Fruit fly (Drosophila melanogaster) whole organism, wandering third instar larva: ENCODE results near the gene CG15386.

ENCODE experiments used
- Abd-B ChIP-seq: fragments of >200 bp; optimal IDR thresholded peaks from 2 replicates; lab custom pipeline; 2017; ENCODE audit warnings: missing biosample characterization, missing genetic modification characterization
- CG32264 ChIP-seq: fragments of 200-800 bp; sonication (Bioruptor generic); optimal IDR thresholded peaks from 2 replicates; lab custom pipeline; 2016; ENCODE audit warnings: missing biosample characterization, missing genetic modification characterization
- CG9705 ChIP-seq: fragments of 200-800 bp; sonication (Bioruptor generic); optimal IDR thresholded peaks from 2 replicates; lab custom pipeline; 2018; ENCODE audit warnings: missing biosample characterization, mild to moderate bottlenecking, missing genetic modification characterization
- CrebA ChIP-seq: fragments of 200-800 bp; sonication (Bioruptor generic); optimal IDR thresholded peaks from 2 replicates; lab custom pipeline; 2016; ENCODE audit warnings: missing biosample characterization, mild to moderate bottlenecking, missing genetic modification characterization, borderline replicate concordance
- Dfd ChIP-seq: fragments of >200 bp; optimal IDR thresholded peaks from 2 replicates; lab custom pipeline; 2017; ENCODE audit warnings: missing biosample characterization, missing genetic modification characterization
- Dif ChIP-seq: fragments of 200-275, 200-300 bp; sonication (Bioruptor generic); optimal IDR thresholded peaks from 2 replicates; lab custom pipeline; 2018; ENCODE audit warnings: missing biosample characterization, missing genetic modification characterization; ENCODE audit not compliant: partially characterized antibody
- GATAd ChIP-seq: sonication (Bioruptor generic); optimal IDR thresholded peaks from 2 replicates; lab custom pipeline; 2016; ENCODE audit warnings: missing biosample characterization, missing genetic modification characterization
- HLH106 ChIP-seq: fragments of 200-800 bp; optimal IDR thresholded peaks from 3 replicates; lab custom pipeline; 2019; ENCODE audit warnings: missing biosample characterization, mild to moderate bottlenecking, missing genetic modification characterization, moderate library complexity
- Hnf4 ChIP-seq: fragments of 200-800 bp; sonication (Bioruptor generic); optimal IDR thresholded peaks from 2 replicates; lab custom pipeline; 2016; ENCODE audit warnings: missing biosample characterization, mild to moderate bottlenecking, missing genetic modification characterization
- Hr78 ChIP-seq: fragments of >200 bp; optimal IDR thresholded peaks from 2 replicates; lab custom pipeline; 2017; ENCODE audit warnings: missing biosample characterization, missing genetic modification characterization
- Hr83 ChIP-seq: fragments of 200-300 bp; sonication (Bioruptor generic); optimal IDR thresholded peaks from 2 replicates; lab custom pipeline; 2016; ENCODE audit warnings: missing biosample characterization, mild to moderate bottlenecking, missing genetic modification characterization, moderate library complexity; ENCODE audit not compliant: poor library complexity, severe bottlenecking
- Jra ChIP-seq: sonication (Bioruptor generic); optimal IDR thresholded peaks from 2 replicates; lab custom pipeline; 2016; ENCODE audit warnings: missing biosample characterization, missing genetic modification characterization
- Mio ChIP-seq: sonication (Bioruptor generic); optimal IDR thresholded peaks from 2 replicates; lab custom pipeline; 2016; ENCODE audit warnings: missing biosample characterization, missing genetic modification characterization
- Myc ChIP-seq: fragments of >200 bp; optimal IDR thresholded peaks from 2 replicates; lab custom pipeline; 2017
- N ChIP-seq: fragments of >200 bp; optimal IDR thresholded peaks from 2 replicates; lab custom pipeline; 2018; ENCODE audit warnings: missing biosample characterization, missing external identifiers, missing genetic modification characterization
- OdsH ChIP-seq: fragments of 200-800 bp; sonication (Bioruptor generic); optimal IDR thresholded peaks from 2 replicates; lab custom pipeline; 2016; ENCODE audit warnings: missing biosample characterization, mild to moderate bottlenecking, missing genetic modification characterization
- Rel ChIP-seq, 2 experiments: fragments of 200-800 bp; sonication (Bioruptor generic) in 1 of 2; optimal IDR thresholded peaks; 2 replicates in 1 of 2; 3 replicates in 1 of 2; lab custom pipeline; 2016 to 2019; ENCODE audit warnings: mild to moderate bottlenecking in 2 of 2, missing biosample characterization in 2 of 2, missing genetic modification characterization in 2 of 2, moderate library complexity in 1 of 2
- Sp1 ChIP-seq: fragments of 200-800 bp; sonication (Bioruptor generic); optimal IDR thresholded peaks from 3 replicates; lab custom pipeline; 2019; ENCODE audit warnings: missing biosample characterization, mild to moderate bottlenecking, missing genetic modification characterization, moderate library complexity
- Vsx2 ChIP-seq: fragments of 200-300, 225-300 bp; sonication (Bioruptor generic); optimal IDR thresholded peaks from 2 replicates; lab custom pipeline; 2018; ENCODE audit warnings: missing biosample characterization, missing genetic modification characterization; ENCODE audit not compliant: partially characterized antibody
- br ChIP-seq: fragments of 200-800 bp; sonication (Bioruptor generic); optimal IDR thresholded peaks from 2 replicates; lab custom pipeline; 2016; ENCODE audit warnings: missing biosample characterization, missing genetic modification characterization
- brk ChIP-seq: fragments of 200-800 bp; sonication (Bioruptor generic); optimal IDR thresholded peaks from 2 replicates; lab custom pipeline; 2016; ENCODE audit warnings: missing biosample characterization, mild to moderate bottlenecking, missing genetic modification characterization
- dl ChIP-seq, 2 experiments: fragments of 175-275, 200-275 bp in 1 of 2; fragments of 200-275 bp in 1 of 2; sonication (Bioruptor generic); optimal IDR thresholded peaks; lab custom pipeline; 2018; ENCODE audit warnings: mild to moderate bottlenecking in 2 of 2, missing biosample characterization in 2 of 2, missing genetic modification characterization in 2 of 2, moderate library complexity in 2 of 2; ENCODE audit not compliant: partially characterized antibody in 2 of 2, insufficient read depth in 1 of 2
- dmrt93B ChIP-seq: fragments of 200-800 bp; sonication (Bioruptor generic); optimal IDR thresholded peaks from 2 replicates; lab custom pipeline; 2018; ENCODE audit warnings: missing biosample characterization, mild to moderate bottlenecking, missing genetic modification characterization
- dsf ChIP-seq: sonication (Bioruptor generic); optimal IDR thresholded peaks from 2 replicates; lab custom pipeline; 2016; ENCODE audit warnings: missing biosample characterization, missing genetic modification characterization, borderline replicate concordance
- ey ChIP-seq: fragments of 200-800 bp; sonication (Bioruptor generic); optimal IDR thresholded peaks from 2 replicates; lab custom pipeline; 2016; ENCODE audit warnings: missing biosample characterization, missing genetic modification characterization
- foxo ChIP-seq, 2 experiments: fragments of 200-800 bp; sonication (Bioruptor generic); optimal IDR thresholded peaks; 2 replicates in 1 of 2; 3 replicates in 1 of 2; lab custom pipeline; 2016 to 2017; ENCODE audit warnings: missing biosample characterization in 2 of 2, missing genetic modification characterization in 2 of 2
- fru ChIP-seq: fragments of 200-800 bp; sonication (Bioruptor generic); optimal IDR thresholded peaks from 3 replicates; lab custom pipeline; 2016; ENCODE audit warnings: missing biosample characterization, mild to moderate bottlenecking, missing genetic modification characterization
- h ChIP-seq: fragments of 200-800 bp; sonication (Bioruptor generic); optimal IDR thresholded peaks from 3 replicates; lab custom pipeline; 2016; ENCODE audit warnings: missing biosample characterization, mild to moderate bottlenecking, missing genetic modification characterization
- jim ChIP-seq: fragments of 175-275, 200-325 bp; sonication (Bioruptor generic); optimal IDR thresholded peaks from 2 replicates; lab custom pipeline; 2016; ENCODE audit warnings: missing biosample characterization, mild to moderate bottlenecking, missing genetic modification characterization
- lola ChIP-seq: fragments of >200 bp; optimal IDR thresholded peaks from 2 replicates; lab custom pipeline; 2017; ENCODE audit warnings: missing biosample characterization, missing genetic modification characterization
- pan ChIP-seq: fragments of >200 bp; optimal IDR thresholded peaks from 2 replicates; lab custom pipeline; 2017
- psq ChIP-seq: fragments of 200-800 bp; sonication (Bioruptor generic); optimal IDR thresholded peaks from 3 replicates; lab custom pipeline; 2017; ENCODE audit warnings: missing biosample characterization, mild to moderate bottlenecking, missing genetic modification characterization, moderate library complexity
- rgr ChIP-seq: fragments of 200-800 bp; sonication (Bioruptor generic); optimal IDR thresholded peaks from 3 replicates; lab custom pipeline; 2016; ENCODE audit warnings: missing biosample characterization, mild to moderate bottlenecking, missing genetic modification characterization
- sage ChIP-seq: fragments of 200-800 bp; sonication (Bioruptor generic); optimal IDR thresholded peaks from 2 replicates; lab custom pipeline; 2016; ENCODE audit warnings: missing biosample characterization, mild to moderate bottlenecking, missing genetic modification characterization
- sv ChIP-seq: fragments of 200-800 bp; sonication (Bioruptor generic); optimal IDR thresholded peaks from 3 replicates; lab custom pipeline; 2016; ENCODE audit warnings: missing biosample characterization, missing genetic modification characterization
- tai ChIP-seq: sonication (Bioruptor generic); optimal IDR thresholded peaks from 2 replicates; lab custom pipeline; 2016; ENCODE audit warnings: missing biosample characterization, missing genetic modification characterization
- usp ChIP-seq: fragments of >200 bp; optimal IDR thresholded peaks from 2 replicates; lab custom pipeline; 2017; ENCODE audit warnings: missing biosample characterization, missing genetic modification characterization
- woc ChIP-seq: sonication (Bioruptor generic); optimal IDR thresholded peaks from 2 replicates; lab custom pipeline; 2016; ENCODE audit warnings: missing biosample characterization, mild to moderate bottlenecking, missing genetic modification characterization

The CG15386 gene

DNA sequence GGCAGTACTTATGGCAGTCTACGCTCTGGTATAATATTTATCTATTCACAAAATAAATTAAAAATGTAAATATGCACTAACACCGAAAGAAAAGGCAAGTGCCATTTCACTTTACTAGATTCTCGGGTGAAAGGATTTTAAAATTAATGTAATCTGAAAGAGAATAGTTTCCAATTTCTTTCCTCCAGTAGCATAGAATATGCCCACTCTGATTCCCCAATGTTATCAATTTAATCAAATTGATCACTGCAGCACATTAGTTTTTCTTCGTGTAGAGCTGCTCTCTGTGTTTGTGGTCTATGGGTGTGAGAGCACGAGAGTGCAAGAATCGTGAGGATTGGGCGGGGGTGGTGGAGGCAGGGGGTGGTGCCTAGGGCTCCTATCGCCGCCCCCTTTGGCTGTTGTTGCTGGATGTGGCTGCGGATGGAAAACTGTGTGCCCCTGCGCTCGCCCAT lies 15.9 kb downstream of the CG15386 start (continued):
- TF ChIP-seq Rel (GFP tag; optimal IDR thresholded peaks at IDR 0.05; lab: Kevin White, UChicago) (no peak), Rel (tag; optimal IDR thresholded peaks at IDR 0.05; lab: Kevin White, UChicago) (no peak)

DNA sequence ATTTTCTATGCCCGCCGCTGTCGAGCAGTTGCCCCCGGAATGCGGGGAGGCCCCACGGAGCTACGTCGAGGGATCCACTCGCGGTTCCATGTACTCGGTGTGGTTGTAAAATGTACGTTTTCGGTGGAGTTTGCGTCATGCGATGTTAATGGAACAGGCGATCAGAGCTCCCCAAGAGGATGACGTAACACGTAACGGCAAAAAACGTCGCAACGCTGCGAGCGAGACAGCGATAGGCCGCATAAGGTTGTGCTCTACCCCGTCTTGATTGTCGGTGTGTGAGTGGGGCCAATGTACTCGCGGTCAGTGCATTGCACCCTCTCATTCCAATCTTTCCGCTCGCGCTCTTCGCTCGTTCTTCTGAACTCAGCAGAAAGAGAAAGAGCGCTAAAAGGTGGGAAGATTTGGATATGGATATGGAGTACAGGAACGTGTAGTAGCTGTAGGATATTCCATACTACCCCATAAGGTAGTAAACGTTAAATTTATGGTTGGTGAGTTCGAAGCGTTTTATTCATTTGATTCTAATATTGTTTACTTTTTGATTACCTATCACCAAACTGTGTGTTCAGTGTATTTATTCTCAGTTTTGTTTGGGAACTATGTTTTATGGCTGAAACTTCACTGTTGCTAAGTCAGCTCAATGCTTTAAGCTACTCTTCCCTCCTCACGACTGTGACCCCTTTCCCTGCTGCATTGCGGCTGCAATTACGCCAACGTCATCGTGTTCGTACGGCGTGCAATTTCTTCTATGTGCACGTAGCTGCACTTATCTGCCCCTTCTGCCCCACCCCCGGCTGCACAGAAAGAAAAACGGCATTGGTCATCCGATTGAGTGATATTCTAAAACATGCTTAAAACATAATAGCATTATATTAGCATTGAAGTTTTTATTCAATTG lies 16.7 kb downstream of the CG15386 start:
- TF ChIP-seq jim (GFP tag; lab: Kevin White, UChicago), result no peak
- no peak for TF ChIP-seq Sp1 (GFP tag; lab: Kevin White, UChicago)
- no peak for TF ChIP-seq Abd-B (GFP tag; lab: Kevin White, UChicago)
- TF ChIP-seq Rel (GFP tag; optimal IDR thresholded peaks at IDR 0.05; lab: Kevin White, UChicago), result no peak
- peak; percentile 98 for TF ChIP-seq Rel (tag; optimal IDR thresholded peaks at IDR 0.05; lab: Kevin White, UChicago)
- no peak for TF ChIP-seq pan (lab: Kevin White, UChicago)
- peak; percentile 93 for TF ChIP-seq Hr83
- TF ChIP-seq Jra, result peak; percentile 63
- TF ChIP-seq dmrt93B (GFP tag; lab: Kevin White, UChicago), result no peak
- TF ChIP-seq Hr78, result no peak
- TF ChIP-seq foxo (GFP tag; optimal IDR thresholded peaks at IDR 0.05; lab: Kevin White, UChicago), result no peak
- TF ChIP-seq sage (GFP tag; lab: Kevin White, UChicago), result peak; percentile 63
- no peak for TF ChIP-seq lola (GFP tag; lab: Kevin White, UChicago)
- peak; percentile 59 for TF ChIP-seq fru (GFP tag; lab: Kevin White, UChicago)
- no peak for TF ChIP-seq sv (GFP tag; lab: Kevin White, UChicago)
- TF ChIP-seq tai (GFP tag; lab: Kevin White, UChicago), result peak; percentile 97
- peak; percentile 35 for TF ChIP-seq Mio (GFP tag; lab: Kevin White, UChicago)
- no peak for TF ChIP-seq HLH106 (tag; lab: Kevin White, UChicago)
- TF ChIP-seq Dif, result peak; percentile 97
- peak; percentile 94 for TF ChIP-seq CrebA (GFP tag; lab: Kevin White, UChicago)
- TF ChIP-seq N (GFP tag; lab: Kevin White, UChicago), result no peak
- TF ChIP-seq OdsH (GFP tag; lab: Kevin White, UChicago), result peak; percentile 20
- TF ChIP-seq brk (GFP tag; lab: Kevin White, UChicago), result no peak
- no peak for TF ChIP-seq CG9705
- TF ChIP-seq woc, result peak; percentile 52
- TF ChIP-seq CG32264 (GFP tag; lab: Kevin White, UChicago), result peak; percentile 36
- TF ChIP-seq h (GFP tag; lab: Kevin White, UChicago), result peak; percentile 58
- TF ChIP-seq rgr (GFP tag; lab: Kevin White, UChicago), result peak; percentile 36
- TF ChIP-seq Dfd, result no peak
- TF ChIP-seq ey (GFP tag; lab: Kevin White, UChicago), result no peak
- TF ChIP-seq Myc, result no peak
- peak; percentile 97 for TF ChIP-seq Vsx2 (GFP tag; lab: Kevin White, UChicago)
- peak; percentile 90 to 96 for TF ChIP-seq dl (GFP tag; optimal IDR thresholded peaks at IDR 0.05; lab: Kevin White, UChicago; ENCODE audit: insufficient read depth in 1 of 2, partially characterized antibody in 2 of 2)
- TF ChIP-seq usp (GFP tag; lab: Kevin White, UChicago), result no peak
- TF ChIP-seq br, result peak; percentile 52
- peak; percentile 75 for TF ChIP-seq Hnf4 (GFP tag; lab: Kevin White, UChicago)
- no peak for TF ChIP-seq GATAd (GFP tag; lab: Kevin White, UChicago)
- TF ChIP-seq psq (GFP tag; lab: Kevin White, UChicago), result peak; percentile 91
- no peak for TF ChIP-seq dsf (GFP tag; lab: Kevin White, UChicago)
